Fruit fly (Drosophila melanogaster): ENCODE data around the gene CycD.
A peak's percentile ranks its signal among the peaks of the same experiment; 100 is the strongest.

CycD gene

DNA sequence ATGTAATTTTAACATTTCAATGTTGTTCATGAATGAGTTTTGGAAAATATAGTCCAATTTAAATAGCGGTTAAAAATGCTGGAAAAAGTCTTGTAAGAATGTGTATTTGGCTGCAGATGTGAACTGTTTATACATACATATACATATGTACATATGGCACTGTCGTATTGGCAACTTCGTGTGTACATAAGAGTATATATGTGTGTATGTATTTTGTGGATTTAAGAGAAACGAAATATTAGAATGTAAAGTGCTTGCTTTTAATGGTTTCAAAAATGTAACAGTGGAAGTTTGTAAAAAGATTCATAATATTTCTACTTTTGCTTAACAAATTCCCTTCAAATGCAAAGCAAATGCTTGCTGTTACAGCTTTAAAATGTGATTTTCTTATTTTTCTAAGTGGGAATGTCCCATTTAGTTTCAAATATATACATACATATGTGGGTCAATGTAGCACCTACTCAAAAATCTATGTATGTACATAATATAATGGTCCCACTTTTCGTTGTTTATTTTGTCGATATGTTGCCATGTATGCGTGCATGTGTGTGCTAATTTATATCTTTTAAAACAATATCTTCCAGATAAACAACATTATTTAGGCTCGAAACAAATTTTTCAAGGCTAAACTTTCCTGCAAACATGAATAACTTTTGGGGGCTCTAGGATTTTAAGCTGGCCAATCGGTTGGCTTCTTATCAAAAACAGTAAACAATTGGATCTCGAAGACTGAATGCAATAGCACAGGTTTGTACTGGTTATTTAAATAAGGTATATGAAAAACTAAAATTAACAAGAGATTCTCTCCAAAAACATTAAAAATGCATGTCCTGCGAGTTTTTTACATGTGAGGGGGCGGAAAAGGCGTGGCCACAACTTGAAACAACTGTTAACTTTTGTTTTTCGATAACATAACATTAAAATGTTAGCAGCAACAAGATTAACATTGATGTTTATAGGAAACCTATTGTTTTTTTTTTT lies 38.4 kb downstream of the CycD start (continued):
- no peak for TF ChIP-seq Opbp (GFP tag; IDR thresholded peaks at IDR 0.05; ENCODE audit: partially characterized antibody)
- no peak for TF ChIP-seq h (optimal IDR thresholded peaks at IDR 0.05)
- no peak for TF ChIP-seq CG34422 (GFP tag; IDR thresholded peaks at IDR 0.05)
- peak; percentile 73 for TF ChIP-seq CG31365 (tag; optimal IDR thresholded peaks at IDR 0.05)
- TF ChIP-seq ash1 (GFP tag; optimal IDR thresholded peaks at IDR 0.05): peak; percentile 60
- no peak for TF ChIP-seq gcm (GFP tag; optimal IDR thresholded peaks at IDR 0.05)
- no peak for TF ChIP-seq cad (GFP tag; optimal IDR thresholded peaks at IDR 0.05)
- TF ChIP-seq lbe (GFP tag; optimal IDR thresholded peaks at IDR 0.05): no peak
- TF ChIP-seq chn (GFP tag; optimal IDR thresholded peaks at IDR 0.05): no peak
- 0 out of 2 replicates have a peak, but pooled peaks have one; percentile 2 for TF ChIP-seq CG1024 (GFP tag; IDR thresholded peaks at IDR 0.05)
- no peak for TF ChIP-seq Doc2 (GFP tag; IDR thresholded peaks at IDR 0.05)
- no peak for TF ChIP-seq Dfd (GFP tag; optimal IDR thresholded peaks at IDR 0.05)
- TF ChIP-seq caup (GFP tag; optimal IDR thresholded peaks at IDR 0.05; ENCODE audit: severe bottlenecking): peak; percentile 90
- no peak for TF ChIP-seq Hmx (GFP tag; optimal IDR thresholded peaks at IDR 0.05)
- TF ChIP-seq Fer2 (tag; optimal IDR thresholded peaks at IDR 0.05): peak; percentile 57
- no peak for TF ChIP-seq dati (GFP tag; IDR thresholded peaks at IDR 0.05)
- TF ChIP-seq CG5953 (GFP tag; IDR thresholded peaks at IDR 0.05): 0 out of 2 replicates have a peak, but pooled peaks have one; percentile 9
- no peak for TF ChIP-seq CG6254 (GFP tag; optimal IDR thresholded peaks at IDR 0.05)
- no peak for TF ChIP-seq CG2875 (GFP tag; optimal IDR thresholded peaks at IDR 0.05)
- TF ChIP-seq CG12155 (GFP tag; optimal IDR thresholded peaks at IDR 0.05): peak; percentile 10
- no peak for TF ChIP-seq CG7928 (GFP tag; optimal IDR thresholded peaks at IDR 0.05)
- TF ChIP-seq Lhr (GFP tag; optimal IDR thresholded peaks at IDR 0.05): no peak
- TF ChIP-seq kah (GFP tag; optimal IDR thresholded peaks at IDR 0.05): peak; percentile 71
- TF ChIP-seq sisA (GFP tag; IDR thresholded peaks at IDR 0.05): no peak
- no peak for TF ChIP-seq pb (GFP tag; optimal IDR thresholded peaks at IDR 0.05)
- no peak for TF ChIP-seq sug (tag; optimal IDR thresholded peaks at IDR 0.05)
- TF ChIP-seq ac (GFP tag; optimal IDR thresholded peaks at IDR 0.05): no peak
- peak; percentile 65 for TF ChIP-seq Hand (GFP tag; optimal IDR thresholded peaks at IDR 0.05)
- peak; percentile 75 for TF ChIP-seq nom (GFP tag; optimal IDR thresholded peaks at IDR 0.05)
- TF ChIP-seq tup (GFP tag; optimal IDR thresholded peaks at IDR 0.05): peak; percentile 19
- TF ChIP-seq CG12071 (GFP tag; optimal IDR thresholded peaks at IDR 0.05): no peak
- TF ChIP-seq btn (GFP tag; optimal IDR thresholded peaks at IDR 0.05): no peak
- TF ChIP-seq grau (tag; optimal IDR thresholded peaks at IDR 0.05): no peak
- no peak for TF ChIP-seq CG4730 (GFP tag; IDR thresholded peaks at IDR 0.05)
- no peak for TF ChIP-seq ara (GFP tag; IDR thresholded peaks at IDR 0.05)
- no peak for TF ChIP-seq CG11723 (GFP tag; optimal IDR thresholded peaks at IDR 0.05)
- TF ChIP-seq CG6689 (GFP tag; IDR thresholded peaks at IDR 0.05): no peak
- no peak for TF ChIP-seq CG13287 (GFP tag; IDR thresholded peaks at IDR 0.05; ENCODE audit: partially characterized antibody)
- no peak for TF ChIP-seq tll (GFP tag; optimal IDR thresholded peaks at IDR 0.05)
- no peak for TF ChIP-seq Kr (GFP tag; optimal IDR thresholded peaks at IDR 0.05)
- no peak for TF ChIP-seq GATAe (GFP tag; conservative IDR thresholded peaks at IDR 0.05)
- peak; percentile 90 for TF ChIP-seq wek (GFP tag; optimal IDR thresholded peaks at IDR 0.05)
- no peak for TF ChIP-seq CG16779 (GFP tag; IDR thresholded peaks at IDR 0.05)
- TF ChIP-seq CG4404 (GFP tag; IDR thresholded peaks at IDR 0.05): no peak
- TF ChIP-seq Deaf1 (tag; optimal IDR thresholded peaks at IDR 0.05): no peak
- no peak for TF ChIP-seq Dek (tag; optimal IDR thresholded peaks at IDR 0.05)
- TF ChIP-seq CG8765 (GFP tag; IDR thresholded peaks at IDR 0.05): no peak
- TF ChIP-seq CG31388 (GFP tag; optimal IDR thresholded peaks at IDR 0.05): no peak
- TF ChIP-seq gsb (GFP tag; IDR thresholded peaks at IDR 0.05): no peak

Data from whole organism, embryonic.